Fruit fly (Drosophila melanogaster) whole organism, embryonic: ENCODE results near the gene gammaTub37C.

ENCODE experiments used
- Atf6 ChIP-seq: fragments of 200-800 bp; sonication (Bioruptor generic); IDR thresholded peaks from 2 replicates; pipeline ENCODE4 v1.3.6; 2022; ENCODE audit warnings: missing biosample characterization, missing genetic modification characterization
- Awh ChIP-seq: fragments of 200-800 bp; sonication (Bioruptor generic); IDR thresholded peaks from 2 replicates; pipeline ENCODE4, ENCODE4 v1.3.6; 2022; ENCODE audit warnings: missing biosample characterization, missing genetic modification characterization
- C15 ChIP-seq: fragments of 200-800 bp; sonication (Bioruptor generic); IDR thresholded peaks from 3 replicates; pipeline ENCODE4 v1.3.6; 2022; ENCODE audit warnings: missing biosample characterization, missing genetic modification characterization
- CG10543 ChIP-seq: fragments of 200-800 bp; sonication (Bioruptor generic); optimal IDR thresholded peaks from 3 replicates; lab custom pipeline; 2017; ENCODE audit warnings: missing biosample characterization, mild to moderate bottlenecking, missing genetic modification characterization, moderate library complexity
- CG11560 ChIP-seq: fragments of 200-800 bp; sonication (Bioruptor generic); IDR thresholded peaks from 3 replicates; pipeline ENCODE4 v1.3.6; 2022; ENCODE audit warnings: missing biosample characterization, missing genetic modification characterization
- CG11696 ChIP-seq: fragments of 200-800 bp; sonication (Bioruptor generic); IDR thresholded peaks from 2 replicates; pipeline ENCODE4 v1.3.6; 2022; ENCODE audit warnings: missing biosample characterization, missing genetic modification characterization
- CG13624 ChIP-seq: fragments of 200-800 bp; sonication (Bioruptor generic); optimal IDR thresholded peaks from 2 replicates; lab custom pipeline; 2016; ENCODE audit warnings: missing biosample characterization, missing genetic modification characterization
- CG13894 ChIP-seq: fragments of 200-800 bp; sonication (Bioruptor generic); optimal IDR thresholded peaks from 3 replicates; lab custom pipeline; 2018; ENCODE audit warnings: missing biosample characterization, mild to moderate bottlenecking, missing genetic modification characterization, moderate library complexity
- CG15601 ChIP-seq: fragments of 200-800 bp; sonication (Bioruptor generic); optimal IDR thresholded peaks from 3 replicates; lab custom pipeline; 2019; ENCODE audit warnings: missing biosample characterization, mild to moderate bottlenecking, missing genetic modification characterization, moderate library complexity
- CG16813 ChIP-seq: fragments of 200-800 bp; sonication (Bioruptor generic); IDR thresholded peaks from 3 replicates; pipeline ENCODE4 v1.3.6; 2022; ENCODE audit warnings: missing biosample characterization, missing genetic modification characterization; ENCODE audit not compliant: partially characterized antibody
- CG17612 ChIP-seq: fragments of 200-800 bp; sonication (Bioruptor generic); IDR thresholded peaks from 2 replicates; pipeline ENCODE4 v1.3.6; 2022; ENCODE audit warnings: missing biosample characterization, missing genetic modification characterization
- CG2875 ChIP-seq: fragments of 200-800 bp; sonication (Bioruptor generic); optimal IDR thresholded peaks from 2 replicates; lab custom pipeline; 2017; ENCODE audit warnings: missing biosample characterization, mild to moderate bottlenecking, missing genetic modification characterization, missing genetic modification reagents
- CG3065 ChIP-seq: fragments of 200-800 bp; sonication (Bioruptor generic); optimal IDR thresholded peaks from 2 replicates; lab custom pipeline; 2016; ENCODE audit warnings: missing biosample characterization, missing genetic modification characterization
- CG32767 ChIP-seq: fragments of 200-800 bp; sonication (Bioruptor generic); IDR thresholded peaks from 2 replicates; pipeline ENCODE4 v1.3.6; 2022; ENCODE audit warnings: missing biosample characterization, missing genetic modification characterization
- CG33213 ChIP-seq: fragments of 200-800 bp; sonication (Bioruptor generic); optimal IDR thresholded peaks from 3 replicates; lab custom pipeline; 2016; ENCODE audit warnings: missing biosample characterization, missing genetic modification characterization
- CG34422 ChIP-seq: fragments of 200-800 bp; sonication (Bioruptor generic); IDR thresholded peaks from 3 replicates; pipeline ENCODE4 v1.3.6; 2022; ENCODE audit warnings: missing biosample characterization, missing genetic modification characterization
- CG6254 ChIP-seq: fragments of 200-800 bp; sonication (Bioruptor generic); optimal IDR thresholded peaks from 3 replicates; lab custom pipeline; 2017; ENCODE audit warnings: mild to moderate bottlenecking, missing biosample characterization, missing genetic modification reagents, missing genetic modification characterization
- CG7271 ChIP-seq: fragments of 200-800 bp; sonication (Bioruptor generic); optimal IDR thresholded peaks from 2 replicates; lab custom pipeline; 2018; ENCODE audit warnings: missing biosample characterization, mild to moderate bottlenecking, missing genetic modification characterization, moderate library complexity
- CG7556 ChIP-seq: fragments of 200-800 bp; sonication (Bioruptor generic); optimal IDR thresholded peaks from 2 replicates; lab custom pipeline; 2017; ENCODE audit warnings: missing biosample characterization, mild to moderate bottlenecking, missing genetic modification characterization
- CG8281 ChIP-seq: fragments of 200-800 bp; sonication (Bioruptor generic); optimal IDR thresholded peaks from 2 replicates; lab custom pipeline; 2018; ENCODE audit warnings: missing biosample characterization, mild to moderate bottlenecking, missing genetic modification characterization, moderate library complexity
- CG8290 ChIP-seq, 3 experiments: fragments of 200-800 bp; sonication (Bioruptor generic); optimal IDR thresholded peaks; 2 replicates each; lab custom pipeline; 2016 to 2019; ENCODE audit warnings: missing biosample characterization in 3 of 3, missing genetic modification characterization in 3 of 3, mild to moderate bottlenecking in 2 of 3, moderate library complexity in 1 of 3
- CG8924 ChIP-seq: fragments of 200-800 bp; optimal IDR thresholded peaks from 3 replicates; lab custom pipeline; 2019; ENCODE audit warnings: missing biosample characterization, mild to moderate bottlenecking, missing genetic modification characterization, moderate library complexity
- CG9437 ChIP-seq: fragments of 200-800 bp; sonication (Bioruptor generic); optimal IDR thresholded peaks from 2 replicates; lab custom pipeline; 2018; ENCODE audit warnings: missing biosample characterization, mild to moderate bottlenecking, missing genetic modification characterization
- CG9727 ChIP-seq: fragments of 200-800 bp; sonication (Bioruptor generic); optimal IDR thresholded peaks from 3 replicates; lab custom pipeline; 2017; ENCODE audit warnings: missing biosample characterization, mild to moderate bottlenecking, missing genetic modification characterization
- D19A ChIP-seq: fragments of 200-800 bp; optimal IDR thresholded peaks from 3 replicates; lab custom pipeline; 2019; ENCODE audit warnings: missing biosample characterization, mild to moderate bottlenecking, missing genetic modification characterization, moderate library complexity
- E2f1 ChIP-seq: fragments of 200-800 bp; sonication (Bioruptor generic); IDR thresholded peaks from 2 replicates; pipeline ENCODE4 v1.3.6; 2022; ENCODE audit warnings: missing biosample characterization, missing genetic modification characterization
- HLH3B ChIP-seq: fragments of 200-800 bp; sonication (Bioruptor generic); IDR thresholded peaks from 2 replicates; pipeline ENCODE4 v1.3.6; 2022; ENCODE audit warnings: missing biosample characterization, missing genetic modification characterization
- HmgZ ChIP-seq: fragments of 200-800 bp; sonication (Bioruptor generic); optimal IDR thresholded peaks from 2 replicates; lab custom pipeline; 2018; ENCODE audit warnings: missing biosample characterization, mild to moderate bottlenecking, missing genetic modification characterization
- Lim3 ChIP-seq: fragments of 200-800 bp; sonication (Bioruptor generic); IDR thresholded peaks from 2 replicates; pipeline ENCODE4 v1.3.6; 2022; ENCODE audit warnings: missing biosample characterization, missing genetic modification characterization
- MBD-R2 ChIP-seq: fragments of 200-800 bp; sonication (Bioruptor generic); IDR thresholded peaks from 2 replicates; pipeline ENCODE4 v1.3.6; 2022; ENCODE audit warnings: missing biosample characterization, missing genetic modification characterization
- Meics ChIP-seq: fragments of 200-800 bp; sonication (Bioruptor generic); optimal IDR thresholded peaks from 2 replicates; lab custom pipeline; 2017; ENCODE audit warnings: missing biosample characterization, mild to moderate bottlenecking, missing genetic modification characterization
- NC2β ChIP-seq: fragments of 200-800 bp; sonication (Bioruptor generic); optimal IDR thresholded peaks from 2 replicates; lab custom pipeline; 2016; ENCODE audit warnings: missing biosample characterization, missing genetic modification characterization
- NfI ChIP-seq: fragments of 200-800 bp; sonication (Bioruptor generic); optimal IDR thresholded peaks from 3 replicates; lab custom pipeline; 2018; ENCODE audit warnings: missing biosample characterization, mild to moderate bottlenecking, missing genetic modification characterization, moderate library complexity
- Pdp1 ChIP-seq, 2 experiments: fragments of 200-800 bp; sonication (Bioruptor generic); optimal IDR thresholded peaks; 3 replicates each; lab custom pipeline; 2016; ENCODE audit warnings: missing biosample characterization in 2 of 2, missing genetic modification characterization in 2 of 2, mild to moderate bottlenecking in 1 of 2, moderate library complexity in 1 of 2
- abd-A ChIP-seq: fragments of 200-800 bp; sonication (Bioruptor generic); optimal IDR thresholded peaks from 3 replicates; lab custom pipeline; 2019; ENCODE audit warnings: missing biosample characterization, mild to moderate bottlenecking, missing genetic modification characterization, moderate library complexity
- bowl ChIP-seq: fragments of 200-800 bp; sonication (Bioruptor generic); IDR thresholded peaks from 2 replicates; pipeline ENCODE4 v1.3.6; 2022; ENCODE audit warnings: missing biosample characterization, missing genetic modification characterization
- chm ChIP-seq: fragments of 200-800 bp; sonication (Bioruptor generic); IDR thresholded peaks from 2 replicates; pipeline ENCODE4 v1.3.6; 2022; ENCODE audit warnings: missing biosample characterization, missing genetic modification characterization
- crp ChIP-seq, 2 experiments: fragments of 200-800 bp; sonication (Bioruptor generic); optimal IDR thresholded peaks; 2 replicates in 1 of 2; 3 replicates in 1 of 2; lab custom pipeline; 2017; ENCODE audit warnings: missing biosample characterization in 2 of 2, missing genetic modification characterization in 2 of 2, mild to moderate bottlenecking in 1 of 2, moderate library complexity in 1 of 2
- dmrt99B ChIP-seq: fragments of 200-800 bp; sonication (Bioruptor generic); optimal IDR thresholded peaks from 2 replicates; lab custom pipeline; 2018; ENCODE audit warnings: missing biosample characterization, mild to moderate bottlenecking, missing genetic modification characterization, moderate library complexity
- emc ChIP-seq: fragments of 200-800 bp; sonication (Bioruptor generic); optimal IDR thresholded peaks from 2 replicates; lab custom pipeline; 2016; ENCODE audit warnings: missing biosample characterization, missing genetic modification characterization
- fd102C ChIP-seq: fragments of 200-800 bp; sonication (Bioruptor generic); optimal IDR thresholded peaks from 2 replicates; lab custom pipeline; 2018; ENCODE audit warnings: missing biosample characterization, mild to moderate bottlenecking, missing genetic modification characterization, moderate library complexity
- mld ChIP-seq: fragments of 200-800 bp; sonication (Bioruptor generic); IDR thresholded peaks from 3 replicates; pipeline ENCODE4 v1.3.6; 2022; ENCODE audit warnings: missing biosample characterization, missing genetic modification characterization; ENCODE audit not compliant: partially characterized antibody
- nerfin-2 ChIP-seq: fragments of 200-800 bp; sonication (Bioruptor generic); IDR thresholded peaks from 2 replicates; pipeline ENCODE4 v1.3.6; 2022; ENCODE audit warnings: missing biosample characterization, missing genetic modification characterization; ENCODE audit not compliant: partially characterized antibody
- nmo ChIP-seq: fragments of 200-800 bp; sonication (Bioruptor generic); optimal IDR thresholded peaks from 2 replicates; lab custom pipeline; 2018; ENCODE audit warnings: missing biosample characterization, mild to moderate bottlenecking, missing genetic modification characterization, moderate library complexity
- ranshi ChIP-seq: fragments of 200-800 bp; sonication (Bioruptor generic); IDR thresholded peaks from 2 replicates; pipeline ENCODE4 v1.3.6; 2022; ENCODE audit warnings: missing biosample characterization, missing genetic modification characterization
- shn ChIP-seq: fragments of 200-800 bp; sonication (Bioruptor generic); optimal IDR thresholded peaks from 3 replicates; lab custom pipeline; 2016; ENCODE audit warnings: missing biosample characterization, missing genetic modification characterization
- sqz ChIP-seq: fragments of 200-800 bp; sonication (Bioruptor generic); optimal IDR thresholded peaks from 3 replicates; lab custom pipeline; 2018; ENCODE audit warnings: missing biosample characterization, mild to moderate bottlenecking, missing genetic modification characterization
- tin ChIP-seq: fragments of 200-800 bp; sonication (Bioruptor generic); optimal IDR thresholded peaks from 3 replicates; lab custom pipeline; 2016; ENCODE audit warnings: missing biosample characterization, missing genetic modification characterization
- tll ChIP-seq, 2 experiments: fragments of 200-800 bp in 1 of 2; fragments of >200 bp in 1 of 2; sonication (Bioruptor generic) in 1 of 2; optimal IDR thresholded peaks; 2 replicates each; lab custom pipeline; 2017 to 2019; ENCODE audit warnings: missing biosample characterization in 2 of 2, missing genetic modification characterization in 2 of 2, mild to moderate bottlenecking in 1 of 2, moderate library complexity in 1 of 2

The gammaTub37C gene

DNA sequence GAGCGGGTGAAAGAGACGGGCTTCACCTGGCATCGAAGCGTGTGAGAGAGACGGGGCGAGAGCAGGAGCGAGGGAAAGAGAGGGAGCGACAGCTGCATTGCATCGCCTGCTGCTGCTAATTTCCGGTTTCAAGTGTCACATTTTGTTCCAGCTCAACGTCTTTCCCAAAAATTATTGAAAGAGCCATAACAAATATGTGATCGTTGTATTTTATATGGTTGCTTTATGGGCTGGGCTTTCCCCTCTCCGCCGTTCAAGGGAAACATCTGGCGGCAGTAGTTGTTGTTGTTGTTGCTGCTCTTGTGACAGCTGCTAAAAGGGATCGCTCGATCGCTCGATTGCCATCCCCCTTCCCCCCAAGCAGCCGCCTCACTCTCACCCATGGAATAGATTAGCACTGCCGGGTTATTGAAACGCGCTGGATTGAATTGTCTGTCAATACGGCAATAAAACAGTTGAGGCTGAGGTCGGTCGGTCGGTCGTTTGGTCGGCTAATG, 30.6 kb downstream of the gammaTub37C start (continued):
- TF ChIP-seq Pdp1 (GFP tag; optimal IDR thresholded peaks at IDR 0.05; lab: Kevin White, UChicago) (no peak), ranshi (GFP tag; lab: Robert Waterston, UW) (no peak), chm (GFP tag; lab: Robert Waterston, UW) (no peak), CG8281 (tag; lab: Kevin White, UChicago) (peak; percentile 99), CG3065 (no peak), CG2875 (GFP tag; lab: Kevin White, UChicago) (no peak), CG7271 (tag; lab: Kevin White, UChicago) (peak; percentile 37), CG16813 (GFP tag; lab: Robert Waterston, UW) (no peak), CG8924 (tag; lab: Kevin White, UChicago) (peak; percentile 24), bowl (GFP tag; lab: Robert Waterston, UW) (no peak), CG6254 (GFP tag; lab: Kevin White, UChicago) (peak; percentile 27), CG9727 (GFP tag; lab: Kevin White, UChicago) (peak; percentile 50), mld (GFP tag; lab: Robert Waterston, UW) (no peak), MBD-R2 (GFP tag; lab: Robert Waterston, UW) (no peak), CG34422 (no peak), nmo (GFP tag; lab: Kevin White, UChicago) (peak; percentile 19), Awh (peak; percentile 31; the same call in 1 of the 2 replicates), nerfin-2 (no peak), fd102C (GFP tag; lab: Kevin White, UChicago) (no peak), NC2β (GFP tag; lab: Kevin White, UChicago) (no peak), dmrt99B (tag; lab: Kevin White, UChicago) (no peak), CG32767 (GFP tag; lab: Robert Waterston, UW) (0 out of 2 replicates have a peak, but pooled peaks have one; percentile 16), tll (GFP tag; optimal IDR thresholded peaks at IDR 0.05; lab: Kevin White, UChicago) (peak; percentile 51 to 86), NfI (GFP tag; lab: Kevin White, UChicago) (no peak), emc (GFP tag; lab: Kevin White, UChicago) (peak; percentile 3), shn (GFP tag; lab: Kevin White, UChicago) (no peak), CG7556 (GFP tag; lab: Kevin White, UChicago) (no peak), D19A (tag; lab: Kevin White, UChicago) (peak; percentile 11), CG9437 (no peak), CG13624 (GFP tag; lab: Kevin White, UChicago) (no peak), HLH3B (GFP tag; lab: Robert Waterston, UW) (no peak), CG33213 (no peak), CG13894 (tag; lab: Kevin White, UChicago) (peak; percentile 26), CG8290 (GFP tag; optimal IDR thresholded peaks at IDR 0.05; lab: Kevin White, UChicago) (no peak), CG8290 (tag; optimal IDR thresholded peaks at IDR 0.05; lab: Kevin White, UChicago) (peak in 1 of 2 experiments; percentile 31), C15 (GFP tag; lab: Robert Waterston, UW) (no peak), CG11560 (tag; lab: Robert Waterston, UW) (no peak; the same call in 2 of the 3 replicates), E2f1 (GFP tag; lab: Robert Waterston, UW) (no peak), CG15601 (peak; percentile 40), HmgZ (tag; lab: Kevin White, UChicago) (no peak), tin (GFP tag; lab: Kevin White, UChicago) (no peak), Meics (GFP tag; lab: Kevin White, UChicago) (no peak), CG11696 (GFP tag; lab: Robert Waterston, UW) (0 out of 2 replicates have a peak, but pooled peaks have one; percentile 14), CG17612 (GFP tag; lab: Robert Waterston, UW) (no peak), abd-A (tag; lab: Kevin White, UChicago) (peak; percentile 78), CG10543 (peak; percentile 38), sqz (GFP tag; lab: Kevin White, UChicago) (no peak), Atf6 (no peak), crp (GFP tag; optimal IDR thresholded peaks at IDR 0.05; lab: Kevin White, UChicago) (peak in 1 of 2 experiments; percentile 29), Lim3 (GFP tag; lab: Robert Waterston, UW) (no peak)
